Worm (Caenorhabditis elegans) whole organism, early embryonic: ENCODE results near the gene umps-1.

Experiments used
- B0310.2 ChIP-seq: sonication (generic microtip); optimal IDR thresholded peaks from 2 replicates; lab custom pipeline; 2016; ENCODE audit warnings: mild to moderate bottlenecking, missing genetic modification characterization, missing compliant biosample characterization
- F13C5.2 ChIP-seq: sonication (generic microtip); optimal IDR thresholded peaks from 2 replicates; lab custom pipeline; 2017; ENCODE audit warnings: mild to moderate bottlenecking, missing genetic modification characterization, inconsistent platforms, missing compliant biosample characterization
- aly-1 ChIP-seq: sonication (generic microtip); optimal IDR thresholded peaks from 2 replicates; lab custom pipeline; 2016; ENCODE audit warnings: missing genetic modification characterization, missing compliant biosample characterization
- ama-1 ChIP-seq: fragments of 150-350 bp; optimal IDR thresholded peaks from 2 replicates; lab custom pipeline; 2014
- ceh-13 ChIP-seq: fragments of 200-800 bp; sonication (Bioruptor generic); optimal IDR thresholded peaks from 2 replicates; lab custom pipeline; 2018; ENCODE audit warnings: mild to moderate bottlenecking, missing genetic modification characterization, missing compliant biosample characterization
- ceh-36 ChIP-seq: sonication (generic microtip); optimal IDR thresholded peaks from 2 replicates; lab custom pipeline; 2016; ENCODE audit warnings: missing genetic modification characterization, inconsistent platforms, missing compliant biosample characterization
- ets-7 ChIP-seq: sonication (generic microtip); optimal IDR thresholded peaks from 2 replicates; lab custom pipeline; 2016; ENCODE audit warnings: missing genotype, missing genetic modification characterization, missing compliant biosample characterization
- flt-1 ChIP-seq: fragments of 200-800 bp; sonication (Bioruptor generic); IDR thresholded peaks from 2 replicates; pipeline ENCODE4 v1.3.6; 2022; ENCODE audit warnings: missing genetic modification characterization, missing compliant biosample characterization
- hmbx-1 ChIP-seq: sonication (generic microtip); optimal IDR thresholded peaks from 2 replicates; lab custom pipeline; 2016; ENCODE audit warnings: mild to moderate bottlenecking, missing genetic modification characterization, missing compliant biosample characterization
- hmg-4 ChIP-seq: fragments of 200-800 bp; sonication (Bioruptor generic); optimal IDR thresholded peaks from 2 replicates; lab custom pipeline; 2018; ENCODE audit warnings: mild to moderate bottlenecking, missing genetic modification characterization, missing compliant biosample characterization
- hnd-1 ChIP-seq: sonication (generic microtip); optimal IDR thresholded peaks from 2 replicates; lab custom pipeline; 2016; ENCODE audit warnings: missing genetic modification characterization, missing compliant biosample characterization
- pes-1 ChIP-seq: fragments of 200-800 bp; sonication (Bioruptor generic); IDR thresholded peaks from 2 replicates; pipeline ENCODE4 v1.3.6; 2022; ENCODE audit warnings: missing genetic modification reagents, missing genetic modification characterization, missing compliant biosample characterization
- scrt-1 ChIP-seq: fragments of 200-800 bp; sonication (Bioruptor generic); IDR thresholded peaks from 2 replicates; pipeline ENCODE4 v1.3.6; 2022; ENCODE audit warnings: missing genetic modification characterization, missing compliant biosample characterization
- sea-1 ChIP-seq: fragments of 200-800 bp; sonication (Bioruptor generic); conservative IDR thresholded peaks from 2 replicates; pipeline ENCODE4 v1.3.6; 2022; ENCODE audit warnings: missing genetic modification characterization, missing compliant biosample characterization
- tbx-11 ChIP-seq: fragments of 200-800 bp; sonication (Bioruptor generic); IDR thresholded peaks from 2 replicates; pipeline ENCODE4 v1.3.6; 2022; ENCODE audit warnings: missing genetic modification characterization, missing compliant biosample characterization
- tbx-37 ChIP-seq: fragments of 200-800 bp; sonication (Bioruptor generic); conservative IDR thresholded peaks from 2 replicates; pipeline ENCODE4 v1.3.6; 2022; ENCODE audit warnings: missing genetic modification reagents, missing genetic modification characterization, missing compliant biosample characterization
- tra-4 ChIP-seq: sonication (generic microtip); optimal IDR thresholded peaks from 2 replicates; lab custom pipeline; 2017; ENCODE audit warnings: missing genetic modification characterization, missing compliant biosample characterization

Gene umps-1

ce11 chrIII:10318062-10318609, 39.3 kb downstream of the umps-1 start, which contains the start of the genes unc-50 and ostf-4:
Gene unc-50 (minus strand): TSS chrIII:10318162.
Gene ostf-4 (minus strand): TSS chrIII:10318559.
- TF ChIP-seq ceh-13 (GFP tag; lab: Kevin White, UChicago), result no peak
- TF ChIP-seq hmbx-1 (tag; lab: Kevin White, UChicago), result no peak
- TF ChIP-seq hnd-1 (tag; lab: Kevin White, UChicago), result no peak
- TF ChIP-seq tbx-11 (GFP tag; lab: Robert Waterston, UW), result no peak
- no peak for TF ChIP-seq ets-7 (tag; lab: Kevin White, UChicago)
- TF ChIP-seq flt-1 (GFP tag; lab: Robert Waterston, UW), result no peak
- no peak for TF ChIP-seq F13C5.2

- TF ChIP-seq tbx-11 (GFP tag; lab: Robert Waterston, UW) (no peak), ceh-36 (tag; lab: Kevin White, UChicago) (no peak), F13C5.2 (no peak), flt-1 (GFP tag; lab: Robert Waterston, UW) (no peak), B0310.2 (tag; lab: Kevin White, UChicago) (no peak), hmg-4 (no peak), ets-7 (tag; lab: Kevin White, UChicago) (no peak), aly-1 (no peak), hmbx-1 (tag; lab: Kevin White, UChicago) (no peak), ama-1 (lab: Kevin White, UChicago) (no peak), sea-1 (GFP tag; lab: Robert Waterston, UW) (no peak), pes-1 (GFP tag; lab: Robert Waterston, UW) (no peak), tbx-37 (GFP tag; lab: Robert Waterston, UW) (no peak), hnd-1 (tag; lab: Kevin White, UChicago) (no peak), scrt-1 (GFP tag; lab: Robert Waterston, UW) (no peak), ceh-13 (GFP tag; lab: Kevin White, UChicago) (no peak)
Observed at ce11 chrIII:10314234-10314633, 43.2 kb downstream of the umps-1 start.

- TF ChIP-seq tra-4 (tag; lab: Kevin White, UChicago) (no peak), flt-1 (GFP tag; lab: Robert Waterston, UW) (no peak), hmbx-1 (tag; lab: Kevin White, UChicago) (no peak), ceh-36 (tag; lab: Kevin White, UChicago) (no peak), tbx-11 (GFP tag; lab: Robert Waterston, UW) (no peak), aly-1 (no peak)
Observed at ce11 chrIII:10311016-10311415, 46.4 kb downstream of the umps-1 start, which contains the start of gene T07A5.7. Gene T07A5.7 (minus strand): TSS chrIII:10311116.

ce11 chrIII:10306049-10306448, 51.4 kb downstream of the umps-1 start, which contains the start of gene T07A5.1:
Gene T07A5.1 (minus strand): TSS chrIII:10306197.
- TF ChIP-seq ets-7 (tag; lab: Kevin White, UChicago) (no peak), B0310.2 (tag; lab: Kevin White, UChicago) (no peak), F13C5.2 (no peak), tra-4 (tag; lab: Kevin White, UChicago) (no peak), ceh-36 (tag; lab: Kevin White, UChicago) (no peak), scrt-1 (GFP tag; lab: Robert Waterston, UW) (no peak), ama-1 (lab: Kevin White, UChicago) (no peak), hmbx-1 (tag; lab: Kevin White, UChicago) (no peak), sea-1 (GFP tag; lab: Robert Waterston, UW) (no peak), hmg-4 (no peak), pes-1 (GFP tag; lab: Robert Waterston, UW) (no peak), tbx-37 (GFP tag; lab: Robert Waterston, UW) (no peak), tbx-11 (GFP tag; lab: Robert Waterston, UW) (no peak), flt-1 (GFP tag; lab: Robert Waterston, UW) (no peak), ceh-13 (GFP tag; lab: Kevin White, UChicago) (no peak), hnd-1 (tag; lab: Kevin White, UChicago) (no peak), aly-1 (no peak)
